Worm (Caenorhabditis elegans): Measurements from ENCODE around the gene ZK688.11.

- TF ChIP-seq snpc-4 (tag; optimal IDR thresholded peaks at IDR 0.05) = no peak
- no peak for TF ChIP-seq nhr-12 (tag; optimal IDR thresholded peaks at IDR 0.05)
- no peak for TF ChIP-seq ceh-82 (tag; optimal IDR thresholded peaks at IDR 0.05)
- no peak for TF ChIP-seq fkh-2 (tag; optimal IDR thresholded peaks at IDR 0.05)
- TF ChIP-seq elt-3 (tag; optimal IDR thresholded peaks at IDR 0.05) = no peak
- TF ChIP-seq ztf-4 (tag; optimal IDR thresholded peaks at IDR 0.05) = no peak
- TF ChIP-seq nhr-28 (tag; optimal IDR thresholded peaks at IDR 0.05) = no peak
- no peak for TF ChIP-seq nfya-1 (tag; optimal IDR thresholded peaks at IDR 0.05; ENCODE audit: insufficient read depth)
- no peak for TF ChIP-seq tbx-2 (tag; optimal IDR thresholded peaks at IDR 0.05)
- TF ChIP-seq ama-1 (optimal IDR thresholded peaks at IDR 0.05) = no peak
Measured at ce11 chrIII:7835684-7836083, 49.1 kb downstream of the ZK688.11 start.

Measured in whole organism, L3 larva.